Worm (Caenorhabditis elegans) whole organism, early embryonic: ENCODE measurements around the gene W06G6.17.

Experiments
- B0310.2 ChIP-seq: sonication (generic microtip); optimal IDR thresholded peaks from 2 replicates; lab custom pipeline; 2016; ENCODE audit warnings: mild to moderate bottlenecking, missing genetic modification characterization, missing compliant biosample characterization
- F13C5.2 ChIP-seq: sonication (generic microtip); optimal IDR thresholded peaks from 2 replicates; lab custom pipeline; 2017; ENCODE audit warnings: mild to moderate bottlenecking, missing genetic modification characterization, inconsistent platforms, missing compliant biosample characterization
- aly-1 ChIP-seq: sonication (generic microtip); optimal IDR thresholded peaks from 2 replicates; lab custom pipeline; 2016; ENCODE audit warnings: missing genetic modification characterization, missing compliant biosample characterization
- ama-1 ChIP-seq: fragments of 150-350 bp; optimal IDR thresholded peaks from 2 replicates; lab custom pipeline; 2014
- ceh-13 ChIP-seq: fragments of 200-800 bp; sonication (Bioruptor generic); optimal IDR thresholded peaks from 2 replicates; lab custom pipeline; 2018; ENCODE audit warnings: mild to moderate bottlenecking, missing genetic modification characterization, missing compliant biosample characterization
- ceh-36 ChIP-seq: sonication (generic microtip); optimal IDR thresholded peaks from 2 replicates; lab custom pipeline; 2016; ENCODE audit warnings: missing genetic modification characterization, inconsistent platforms, missing compliant biosample characterization
- ets-7 ChIP-seq: sonication (generic microtip); optimal IDR thresholded peaks from 2 replicates; lab custom pipeline; 2016; ENCODE audit warnings: missing genotype, missing genetic modification characterization, missing compliant biosample characterization
- flt-1 ChIP-seq: fragments of 200-800 bp; sonication (Bioruptor generic); IDR thresholded peaks from 2 replicates; pipeline ENCODE4 v1.3.6; 2022; ENCODE audit warnings: missing genetic modification characterization, missing compliant biosample characterization
- hmbx-1 ChIP-seq: sonication (generic microtip); optimal IDR thresholded peaks from 2 replicates; lab custom pipeline; 2016; ENCODE audit warnings: mild to moderate bottlenecking, missing genetic modification characterization, missing compliant biosample characterization
- hmg-4 ChIP-seq: fragments of 200-800 bp; sonication (Bioruptor generic); optimal IDR thresholded peaks from 2 replicates; lab custom pipeline; 2018; ENCODE audit warnings: mild to moderate bottlenecking, missing genetic modification characterization, missing compliant biosample characterization
- hnd-1 ChIP-seq: sonication (generic microtip); optimal IDR thresholded peaks from 2 replicates; lab custom pipeline; 2016; ENCODE audit warnings: missing genetic modification characterization, missing compliant biosample characterization
- pes-1 ChIP-seq: fragments of 200-800 bp; sonication (Bioruptor generic); IDR thresholded peaks from 2 replicates; pipeline ENCODE4 v1.3.6; 2022; ENCODE audit warnings: missing genetic modification reagents, missing genetic modification characterization, missing compliant biosample characterization
- scrt-1 ChIP-seq: fragments of 200-800 bp; sonication (Bioruptor generic); IDR thresholded peaks from 2 replicates; pipeline ENCODE4 v1.3.6; 2022; ENCODE audit warnings: missing genetic modification characterization, missing compliant biosample characterization
- sea-1 ChIP-seq: fragments of 200-800 bp; sonication (Bioruptor generic); conservative IDR thresholded peaks from 2 replicates; pipeline ENCODE4 v1.3.6; 2022; ENCODE audit warnings: missing genetic modification characterization, missing compliant biosample characterization
- tbx-11 ChIP-seq: fragments of 200-800 bp; sonication (Bioruptor generic); IDR thresholded peaks from 2 replicates; pipeline ENCODE4 v1.3.6; 2022; ENCODE audit warnings: missing genetic modification characterization, missing compliant biosample characterization
- tbx-37 ChIP-seq: fragments of 200-800 bp; sonication (Bioruptor generic); conservative IDR thresholded peaks from 2 replicates; pipeline ENCODE4 v1.3.6; 2022; ENCODE audit warnings: missing genetic modification reagents, missing genetic modification characterization, missing compliant biosample characterization
- tra-4 ChIP-seq: sonication (generic microtip); optimal IDR thresholded peaks from 2 replicates; lab custom pipeline; 2017; ENCODE audit warnings: missing genetic modification characterization, missing compliant biosample characterization

Gene W06G6.17

ce11 chrV:16679981-16680380, 34.9 kb upstream of the W06G6.17 start, which contains the start of gene srw-44:
TSS of gene srw-44 (plus strand) at chrV:16680281.
- TF ChIP-seq hmg-4: no peak
- TF ChIP-seq aly-1 (tag; lab: Kevin White, UChicago): no peak
- no peak for TF ChIP-seq B0310.2 (tag; lab: Kevin White, UChicago)
- TF ChIP-seq ama-1 (lab: Kevin White, UChicago): no peak
- TF ChIP-seq ceh-13 (GFP tag; lab: Kevin White, UChicago): no peak
- no peak for TF ChIP-seq flt-1 (GFP tag; lab: Robert Waterston, UW)
- no peak for TF ChIP-seq tbx-37
- no peak for TF ChIP-seq tbx-11
- no peak for TF ChIP-seq F13C5.2 (tag; lab: Kevin White, UChicago)

ce11 chrV:16679237-16679636, 34.2 kb upstream of the W06G6.17 start, which contains the start of gene srz-103:
TSS of gene srz-103 (minus strand) at chrV:16679337.
- TF ChIP-seq scrt-1 (GFP tag; lab: Robert Waterston, UW) (no peak), tbx-11 (no peak), ceh-13 (GFP tag; lab: Kevin White, UChicago) (no peak), tra-4 (tag; lab: Kevin White, UChicago) (no peak), sea-1 (GFP tag; lab: Robert Waterston, UW) (no peak), ets-7 (tag; lab: Kevin White, UChicago) (no peak), ceh-36 (tag; lab: Kevin White, UChicago) (no peak), B0310.2 (tag; lab: Kevin White, UChicago) (no peak), aly-1 (tag; lab: Kevin White, UChicago) (no peak), tbx-37 (no peak), ama-1 (lab: Kevin White, UChicago) (no peak), pes-1 (GFP tag; lab: Robert Waterston, UW) (no peak), hmg-4 (no peak), hmbx-1 (tag; lab: Kevin White, UChicago) (no peak), flt-1 (GFP tag; lab: Robert Waterston, UW) (no peak), F13C5.2 (tag; lab: Kevin White, UChicago) (no peak), hnd-1 (no peak)

- no peak for TF ChIP-seq hnd-1
- TF ChIP-seq ama-1 (lab: Kevin White, UChicago): no peak
- no peak for TF ChIP-seq pes-1 (GFP tag; lab: Robert Waterston, UW)
- TF ChIP-seq hmg-4: no peak
- no peak for TF ChIP-seq ets-7 (tag; lab: Kevin White, UChicago)
- TF ChIP-seq tbx-37: no peak
- no peak for TF ChIP-seq aly-1 (tag; lab: Kevin White, UChicago)
- no peak for TF ChIP-seq tbx-11
- no peak for TF ChIP-seq flt-1 (GFP tag; lab: Robert Waterston, UW)
- TF ChIP-seq ceh-13 (GFP tag; lab: Kevin White, UChicago): no peak
- no peak for TF ChIP-seq hmbx-1 (tag; lab: Kevin White, UChicago)
- no peak for TF ChIP-seq B0310.2 (tag; lab: Kevin White, UChicago)
- no peak for TF ChIP-seq sea-1 (GFP tag; lab: Robert Waterston, UW)
- no peak for TF ChIP-seq ceh-36 (tag; lab: Kevin White, UChicago)
- no peak for TF ChIP-seq F13C5.2 (tag; lab: Kevin White, UChicago)
- no peak for TF ChIP-seq tra-4 (tag; lab: Kevin White, UChicago)
- no peak for TF ChIP-seq scrt-1 (GFP tag; lab: Robert Waterston, UW)
Observed at ce11 chrV:16675553-16675952, 30.5 kb upstream of the W06G6.17 start, which contains the start of gene srz-1. TSS of gene srz-1 (plus strand) at chrV:16675853.

ce11 chrV:16674399-16674798, 29.3 kb upstream of the W06G6.17 start:
- no peak for TF ChIP-seq tra-4 (tag; lab: Kevin White, UChicago)
- TF ChIP-seq B0310.2 (tag; lab: Kevin White, UChicago): no peak
- no peak for TF ChIP-seq hmg-4
- no peak for TF ChIP-seq F13C5.2 (tag; lab: Kevin White, UChicago)
- TF ChIP-seq pes-1 (GFP tag; lab: Robert Waterston, UW): no peak
- TF ChIP-seq hmbx-1 (tag; lab: Kevin White, UChicago): no peak
- no peak for TF ChIP-seq ceh-13 (GFP tag; lab: Kevin White, UChicago)
- no peak for TF ChIP-seq ets-7 (tag; lab: Kevin White, UChicago)
- no peak for TF ChIP-seq ama-1 (lab: Kevin White, UChicago)
- no peak for TF ChIP-seq hnd-1
- no peak for TF ChIP-seq scrt-1 (GFP tag; lab: Robert Waterston, UW)
- TF ChIP-seq ceh-36 (tag; lab: Kevin White, UChicago): no peak
- TF ChIP-seq tbx-11: no peak
- TF ChIP-seq flt-1 (GFP tag; lab: Robert Waterston, UW): no peak
- TF ChIP-seq tbx-37: no peak
- no peak for TF ChIP-seq aly-1 (tag; lab: Kevin White, UChicago)
- no peak for TF ChIP-seq sea-1 (GFP tag; lab: Robert Waterston, UW)

- TF ChIP-seq flt-1 (GFP tag; lab: Robert Waterston, UW) (no peak), tra-4 (tag; lab: Kevin White, UChicago) (no peak), F13C5.2 (tag; lab: Kevin White, UChicago) (no peak), tbx-37 (no peak), scrt-1 (GFP tag; lab: Robert Waterston, UW) (no peak), aly-1 (tag; lab: Kevin White, UChicago) (no peak), pes-1 (GFP tag; lab: Robert Waterston, UW) (no peak), ceh-36 (tag; lab: Kevin White, UChicago) (no peak)
Observed at ce11 chrV:16672198-16672597, 27.1 kb upstream of the W06G6.17 start, which contains the start of gene F14F8.8. TSS of gene F14F8.8 (minus strand) at chrV:16672298.

ce11 chrV:16671190-16671589, 26.1 kb upstream of the W06G6.17 start, which contains the start of gene str-61:
TSS of gene str-61 (minus strand) at chrV:16671290.
- TF ChIP-seq hmg-4: no peak
- no peak for TF ChIP-seq scrt-1 (GFP tag; lab: Robert Waterston, UW)
- no peak for TF ChIP-seq ets-7 (tag; lab: Kevin White, UChicago)
- no peak for TF ChIP-seq F13C5.2 (tag; lab: Kevin White, UChicago)
- TF ChIP-seq hnd-1: no peak
- no peak for TF ChIP-seq flt-1 (GFP tag; lab: Robert Waterston, UW)
- TF ChIP-seq pes-1 (GFP tag; lab: Robert Waterston, UW): no peak
- TF ChIP-seq tra-4 (tag; lab: Kevin White, UChicago): no peak
- TF ChIP-seq aly-1 (tag; lab: Kevin White, UChicago): no peak
- no peak for TF ChIP-seq B0310.2 (tag; lab: Kevin White, UChicago)
- TF ChIP-seq sea-1 (GFP tag; lab: Robert Waterston, UW): no peak

ce11 chrV:16668473-16668872, 23.4 kb upstream of the W06G6.17 start, which contains the start of gene F14F8.9:
TSS of gene F14F8.9 (minus strand) at chrV:16668573.
- TF ChIP-seq aly-1 (tag; lab: Kevin White, UChicago) (no peak), F13C5.2 (tag; lab: Kevin White, UChicago) (no peak), ets-7 (tag; lab: Kevin White, UChicago) (no peak), ama-1 (lab: Kevin White, UChicago) (no peak), sea-1 (GFP tag; lab: Robert Waterston, UW) (no peak), ceh-13 (GFP tag; lab: Kevin White, UChicago) (no peak), tbx-37 (no peak), hnd-1 (no peak), pes-1 (GFP tag; lab: Robert Waterston, UW) (no peak), flt-1 (GFP tag; lab: Robert Waterston, UW) (no peak), tbx-11 (no peak)
